Worm (Caenorhabditis elegans) whole organism, early embryonic: ENCODE measurements around the gene srw-89.

ENCODE experiments used
- aly-1 ChIP-seq: sonication (generic microtip); optimal IDR thresholded peaks from 2 replicates; lab custom pipeline; 2016; ENCODE audit warnings: missing genetic modification characterization, missing compliant biosample characterization
- ama-1 ChIP-seq: fragments of 150-350 bp; optimal IDR thresholded peaks from 2 replicates; lab custom pipeline; 2014
- flt-1 ChIP-seq: fragments of 200-800 bp; sonication (Bioruptor generic); IDR thresholded peaks from 2 replicates; pipeline ENCODE4 v1.3.6; 2022; ENCODE audit warnings: missing genetic modification characterization, missing compliant biosample characterization
- hmbx-1 ChIP-seq: sonication (generic microtip); optimal IDR thresholded peaks from 2 replicates; lab custom pipeline; 2016; ENCODE audit warnings: mild to moderate bottlenecking, missing genetic modification characterization, missing compliant biosample characterization
- hnd-1 ChIP-seq: sonication (generic microtip); optimal IDR thresholded peaks from 2 replicates; lab custom pipeline; 2016; ENCODE audit warnings: missing genetic modification characterization, missing compliant biosample characterization
- scrt-1 ChIP-seq: fragments of 200-800 bp; sonication (Bioruptor generic); IDR thresholded peaks from 2 replicates; pipeline ENCODE4 v1.3.6; 2022; ENCODE audit warnings: missing genetic modification characterization, missing compliant biosample characterization
- tbx-11 ChIP-seq: fragments of 200-800 bp; sonication (Bioruptor generic); IDR thresholded peaks from 2 replicates; pipeline ENCODE4 v1.3.6; 2022; ENCODE audit warnings: missing genetic modification characterization, missing compliant biosample characterization
- tbx-37 ChIP-seq: fragments of 200-800 bp; sonication (Bioruptor generic); conservative IDR thresholded peaks from 2 replicates; pipeline ENCODE4 v1.3.6; 2022; ENCODE audit warnings: missing genetic modification reagents, missing genetic modification characterization, missing compliant biosample characterization

DNA sequence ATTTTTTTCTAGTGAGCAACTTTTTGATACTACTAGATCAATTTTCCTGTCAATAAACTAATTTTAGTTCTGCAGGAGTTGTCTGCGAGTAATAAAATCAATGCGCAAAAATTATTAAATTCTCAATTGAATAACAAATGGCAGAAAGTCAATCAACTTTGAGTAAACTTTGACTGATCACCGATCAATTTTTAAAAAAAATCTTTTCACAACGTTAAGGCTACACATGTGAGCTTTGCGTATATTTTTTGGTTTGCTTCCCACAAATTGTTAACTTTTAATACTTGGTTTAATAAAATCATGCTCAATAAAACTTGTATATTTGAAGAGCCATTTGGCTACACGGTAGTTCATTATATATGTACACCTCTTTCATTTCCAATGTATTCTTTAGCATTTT is 9.0 kb upstream of the srw-89 start, which contains the start of gene srh-7:
- no peak for TF ChIP-seq hnd-1 (tag; lab: Kevin White, UChicago)
- TF ChIP-seq flt-1: no peak
- no peak for TF ChIP-seq aly-1 (tag; lab: Kevin White, UChicago)
- TF ChIP-seq ama-1 (lab: Kevin White, UChicago): no peak
- TF ChIP-seq tbx-37: no peak
- no peak for TF ChIP-seq hmbx-1
- no peak for TF ChIP-seq tbx-11 (GFP tag; lab: Robert Waterston, UW)
- TF ChIP-seq scrt-1 (GFP tag; lab: Robert Waterston, UW): no peak
